Fruit fly (Drosophila melanogaster) whole organism, embryonic: ENCODE measurements around the gene CG4586.
A peak's percentile ranks its signal among the peaks of the same experiment; 100 is the strongest.

Experiments used
- ATbp ChIP-seq: fragments of 200-800 bp; sonication (Bioruptor generic); optimal IDR thresholded peaks from 2 replicates; lab custom pipeline; 2017; ENCODE audit warnings: missing biosample characterization, mild to moderate bottlenecking, missing genetic modification characterization, missing genetic modification reagents
- Blimp-1 ChIP-seq: fragments of 200-800 bp; sonication (Bioruptor generic); optimal IDR thresholded peaks from 3 replicates; lab custom pipeline; 2018; ENCODE audit warnings: missing biosample characterization, missing genetic modification characterization, mild to moderate bottlenecking, moderate library complexity, missing genetic modification reagents
- CG1024 ChIP-seq: fragments of 200-800 bp; sonication (Bioruptor generic); IDR thresholded peaks from 2 replicates; pipeline ENCODE4 v1.3.6; 2022; ENCODE audit warnings: missing biosample characterization, missing genetic modification characterization
- CG10267 ChIP-seq: fragments of 200-800 bp; sonication (Bioruptor generic); optimal IDR thresholded peaks from 2 replicates; lab custom pipeline; 2018; ENCODE audit warnings: missing biosample characterization, mild to moderate bottlenecking, missing genetic modification characterization, moderate library complexity
- CG10979 ChIP-seq: fragments of 200-800 bp; sonication (Bioruptor generic); optimal IDR thresholded peaks from 2 replicates; lab custom pipeline; 2018; ENCODE audit warnings: missing biosample characterization, mild to moderate bottlenecking, missing genetic modification characterization, moderate library complexity
- CG12104 ChIP-seq: fragments of 200-800 bp; sonication (Bioruptor generic); optimal IDR thresholded peaks from 3 replicates; lab custom pipeline; 2016; ENCODE audit warnings: missing biosample characterization, missing genetic modification characterization
- CG1233 ChIP-seq: fragments of 200-800 bp; sonication (Bioruptor generic); optimal IDR thresholded peaks from 4 replicates; lab custom pipeline; 2018; ENCODE audit warnings: missing biosample characterization, mild to moderate bottlenecking, missing genetic modification characterization
- CG13775 ChIP-seq: fragments of 200-800 bp; sonication (Bioruptor generic); optimal IDR thresholded peaks from 3 replicates; lab custom pipeline; 2017; ENCODE audit warnings: missing biosample characterization, mild to moderate bottlenecking, missing genetic modification characterization
- CG14014 ChIP-seq: fragments of 200-800 bp; sonication (Bioruptor generic); IDR thresholded peaks from 2 replicates; pipeline ENCODE4 v1.3.6; 2022; ENCODE audit warnings: missing biosample characterization, missing genetic modification characterization
- CG15269 ChIP-seq: fragments of 200-800 bp; sonication (Bioruptor generic); optimal IDR thresholded peaks from 2 replicates; lab custom pipeline; 2018; ENCODE audit warnings: missing biosample characterization, mild to moderate bottlenecking, missing genetic modification characterization, moderate library complexity
- CG18262 ChIP-seq: fragments of 200-800 bp; optimal IDR thresholded peaks from 3 replicates; lab custom pipeline; 2019; ENCODE audit warnings: missing biosample characterization, mild to moderate bottlenecking, missing genetic modification characterization, moderate library complexity
- CG1832 ChIP-seq: fragments of 200-800 bp; sonication (Bioruptor generic); optimal IDR thresholded peaks from 2 replicates; lab custom pipeline; 2017; ENCODE audit warnings: missing biosample characterization, mild to moderate bottlenecking, missing genetic modification characterization, inconsistent platforms
- CG2120 ChIP-seq: fragments of 200-800 bp; sonication (Bioruptor generic); optimal IDR thresholded peaks from 3 replicates; lab custom pipeline; 2016; ENCODE audit warnings: missing biosample characterization, missing genetic modification characterization
- CG33557 ChIP-seq: fragments of 200-800 bp; sonication (Bioruptor generic); optimal IDR thresholded peaks from 2 replicates; lab custom pipeline; 2019; ENCODE audit warnings: missing biosample characterization, mild to moderate bottlenecking, missing genetic modification characterization, moderate library complexity
- CG4424 ChIP-seq: fragments of 200-800 bp; sonication (Bioruptor generic); optimal IDR thresholded peaks from 3 replicates; lab custom pipeline; 2016; ENCODE audit warnings: missing biosample characterization, missing genetic modification characterization
- CG7556 ChIP-seq: fragments of 200-800 bp; sonication (Bioruptor generic); optimal IDR thresholded peaks from 2 replicates; lab custom pipeline; 2017; ENCODE audit warnings: missing biosample characterization, mild to moderate bottlenecking, missing genetic modification characterization
- CG7786 ChIP-seq: fragments of 200-800 bp; sonication (Bioruptor generic); optimal IDR thresholded peaks from 2 replicates; lab custom pipeline; 2016; ENCODE audit warnings: missing biosample characterization, missing genetic modification characterization
- CG7839 ChIP-seq: fragments of 200-800 bp; sonication (Bioruptor generic); optimal IDR thresholded peaks from 3 replicates; lab custom pipeline; 2018; ENCODE audit warnings: missing biosample characterization, mild to moderate bottlenecking, missing genetic modification characterization, moderate library complexity
- CG9727 ChIP-seq: fragments of 200-800 bp; sonication (Bioruptor generic); optimal IDR thresholded peaks from 3 replicates; lab custom pipeline; 2017; ENCODE audit warnings: missing biosample characterization, mild to moderate bottlenecking, missing genetic modification characterization
- CG9817 ChIP-seq: fragments of 200-800 bp; sonication (Bioruptor generic); optimal IDR thresholded peaks from 2 replicates; lab custom pipeline; 2018; ENCODE audit warnings: missing biosample characterization, mild to moderate bottlenecking, missing genetic modification characterization, moderate library complexity
- Chrac-16 ChIP-seq: fragments of 200-800 bp; sonication (Bioruptor generic); optimal IDR thresholded peaks from 3 replicates; lab custom pipeline; 2016; ENCODE audit warnings: missing biosample characterization, missing genetic modification characterization
- D ChIP-seq, 2 experiments: fragments of 200-800 bp in 1 of 2; fragments of >200 bp in 1 of 2; sonication (Bioruptor generic) in 1 of 2; optimal IDR thresholded peaks; 2 replicates in 1 of 2; 3 replicates in 1 of 2; lab custom pipeline; 2017; ENCODE audit warnings: mild to moderate bottlenecking in 1 of 2, missing biosample characterization in 1 of 2, missing genetic modification characterization in 1 of 2, missing genetic modification reagents in 1 of 2
- D19A ChIP-seq: fragments of 200-800 bp; optimal IDR thresholded peaks from 3 replicates; lab custom pipeline; 2019; ENCODE audit warnings: missing biosample characterization, mild to moderate bottlenecking, missing genetic modification characterization, moderate library complexity
- H2.0 ChIP-seq: fragments of 200-800 bp; sonication (Bioruptor generic); IDR thresholded peaks from 2 replicates; pipeline ENCODE4 v1.3.6; 2022; ENCODE audit warnings: missing biosample characterization, missing genetic modification characterization
- HHEX ChIP-seq: fragments of 200-800 bp; sonication (Bioruptor generic); optimal IDR thresholded peaks from 3 replicates; lab custom pipeline; 2017; ENCODE audit warnings: missing biosample characterization, mild to moderate bottlenecking, missing genetic modification characterization, missing genetic modification reagents
- Hmr ChIP-seq: fragments of 200-800 bp; sonication (Bioruptor generic); optimal IDR thresholded peaks from 3 replicates; lab custom pipeline; 2017; ENCODE audit warnings: mild to moderate bottlenecking, missing biosample characterization, missing genetic modification reagents, missing genetic modification characterization
- MBD-R2 ChIP-seq: fragments of 200-800 bp; sonication (Bioruptor generic); IDR thresholded peaks from 2 replicates; pipeline ENCODE4 v1.3.6; 2022; ENCODE audit warnings: missing biosample characterization, missing genetic modification characterization
- Med ChIP-seq: fragments of 200-800 bp; sonication (Bioruptor generic); peaks from one replicate; lab custom pipeline; 2016; ENCODE audit warnings: missing biosample characterization, missing genetic modification characterization, mild to moderate bottlenecking, inconsistent platforms, moderate library complexity
- NfI ChIP-seq: fragments of 200-800 bp; sonication (Bioruptor generic); optimal IDR thresholded peaks from 3 replicates; lab custom pipeline; 2018; ENCODE audit warnings: missing biosample characterization, mild to moderate bottlenecking, missing genetic modification characterization, moderate library complexity
- Rfx ChIP-seq: fragments of 200-800 bp; sonication (Bioruptor generic); IDR thresholded peaks from 2 replicates; pipeline ENCODE4 v1.3.6; 2022; ENCODE audit warnings: missing biosample characterization, missing genetic modification characterization
- Rx ChIP-seq: fragments of 200-800 bp; sonication (Bioruptor generic); IDR thresholded peaks from 2 replicates; pipeline ENCODE4 v1.3.6; 2022; ENCODE audit warnings: missing biosample characterization, missing genetic modification characterization
- bbx ChIP-seq: fragments of 200-800 bp; sonication (Bioruptor generic); IDR thresholded peaks from 2 replicates; pipeline ENCODE4 v1.3.6; 2022; ENCODE audit warnings: missing biosample characterization, missing genetic modification characterization; ENCODE audit not compliant: partially characterized antibody
- bigmax ChIP-seq: fragments of 200-800 bp; sonication (Bioruptor generic); optimal IDR thresholded peaks from 2 replicates; lab custom pipeline; 2018; ENCODE audit warnings: missing biosample characterization, mild to moderate bottlenecking, missing genetic modification characterization
- chif ChIP-seq, 2 experiments: fragments of 200-800 bp; sonication (Bioruptor generic); optimal IDR thresholded peaks; 3 replicates each; lab custom pipeline; 2016; ENCODE audit warnings: missing biosample characterization in 2 of 2, missing genetic modification characterization in 2 of 2
- disco-r ChIP-seq: fragments of 200-800 bp; sonication (Bioruptor generic); optimal IDR thresholded peaks from 2 replicates; lab custom pipeline; 2016; ENCODE audit warnings: missing biosample characterization, missing genetic modification characterization
- dmrt99B ChIP-seq: fragments of 200-800 bp; sonication (Bioruptor generic); optimal IDR thresholded peaks from 2 replicates; lab custom pipeline; 2018; ENCODE audit warnings: missing biosample characterization, mild to moderate bottlenecking, missing genetic modification characterization, moderate library complexity
- fd96Cb ChIP-seq: fragments of 200-800 bp; sonication (Bioruptor generic); optimal IDR thresholded peaks from 2 replicates; lab custom pipeline; 2018; ENCODE audit warnings: missing biosample characterization, mild to moderate bottlenecking, missing genetic modification characterization, moderate library complexity
- gcm2 ChIP-seq: fragments of 200-800 bp; sonication (Bioruptor generic); optimal IDR thresholded peaks from 2 replicates; lab custom pipeline; 2016; ENCODE audit warnings: missing biosample characterization, missing genetic modification characterization
- gsb-n ChIP-seq: fragments of 200-800 bp; sonication (Bioruptor generic); optimal IDR thresholded peaks from 3 replicates; lab custom pipeline; 2018; ENCODE audit warnings: missing biosample characterization, mild to moderate bottlenecking, missing genetic modification characterization
- ind ChIP-seq: fragments of 200-800 bp; sonication (Bioruptor generic); optimal IDR thresholded peaks from 3 replicates; lab custom pipeline; 2016; ENCODE audit warnings: missing biosample characterization, missing genetic modification characterization
- oc ChIP-seq: fragments of 200-800 bp; sonication (Bioruptor generic); optimal IDR thresholded peaks from 2 replicates; lab custom pipeline; 2018; ENCODE audit warnings: missing biosample characterization, mild to moderate bottlenecking, missing genetic modification characterization, moderate library complexity
- odd ChIP-seq: fragments of 200-800 bp; sonication (Bioruptor generic); optimal IDR thresholded peaks from 2 replicates; lab custom pipeline; 2017; ENCODE audit warnings: missing biosample characterization, mild to moderate bottlenecking, missing genetic modification characterization
- ranshi ChIP-seq: fragments of 200-800 bp; sonication (Bioruptor generic); IDR thresholded peaks from 2 replicates; pipeline ENCODE4 v1.3.6; 2022; ENCODE audit warnings: missing biosample characterization, missing genetic modification characterization
- salm ChIP-seq: fragments of 200-800 bp; sonication (Bioruptor generic); optimal IDR thresholded peaks from 2 replicates; lab custom pipeline; 2018; ENCODE audit warnings: missing biosample characterization, mild to moderate bottlenecking, missing genetic modification characterization
- slbo ChIP-seq: fragments of 200-800 bp; sonication (Bioruptor generic); IDR thresholded peaks from 2 replicates; pipeline ENCODE4 v1.3.6; 2022; ENCODE audit warnings: missing biosample characterization, missing genetic modification characterization
- tna ChIP-seq: fragments of 200-800 bp; sonication (Bioruptor generic); IDR thresholded peaks from 2 replicates; pipeline ENCODE4 v1.3.6; 2022; ENCODE audit warnings: missing biosample characterization, missing genetic modification characterization; ENCODE audit not compliant: partially characterized antibody
- trem ChIP-seq: fragments of 200-800 bp; optimal IDR thresholded peaks from 3 replicates; lab custom pipeline; 2019; ENCODE audit warnings: missing biosample characterization, mild to moderate bottlenecking, missing genetic modification characterization, moderate library complexity
- unpg ChIP-seq: fragments of 200-800 bp; sonication (Bioruptor generic); optimal IDR thresholded peaks from 3 replicates; lab custom pipeline; 2018; ENCODE audit warnings: missing biosample characterization, mild to moderate bottlenecking, missing genetic modification characterization, moderate library complexity
- vvl ChIP-seq: fragments of 200-800 bp; sonication (Bioruptor generic); IDR thresholded peaks from 2 replicates; pipeline ENCODE4 v1.3.6; 2022; ENCODE audit warnings: missing biosample characterization, missing genetic modification characterization

CG4586 gene

DNA sequence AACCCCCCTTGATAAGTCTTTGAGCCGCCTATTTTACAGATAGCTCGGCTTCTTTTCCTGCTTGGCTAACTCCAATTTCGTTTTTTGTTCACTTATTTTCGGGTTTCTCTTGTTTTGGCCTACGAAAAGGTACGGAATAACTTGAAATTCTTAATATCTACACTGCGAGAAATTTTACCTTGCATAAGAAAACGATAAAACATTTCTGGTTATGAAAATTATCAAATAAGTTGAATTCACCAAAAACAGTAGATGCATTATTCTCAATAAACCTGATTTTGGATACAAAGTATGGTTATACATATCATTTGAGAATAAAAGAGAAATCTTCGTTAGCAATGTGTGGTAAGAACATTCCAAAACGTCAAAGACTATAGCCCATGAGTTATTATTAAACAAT is 12.3 kb downstream of the CG4586 start (continued):
- TF ChIP-seq CG7556 (GFP tag; lab: Kevin White, UChicago) (peak; percentile 5), CG1832 (GFP tag; lab: Kevin White, UChicago) (no peak), ATbp (peak; percentile 25), gsb-n (tag; lab: Kevin White, UChicago) (peak; percentile 30), HHEX (GFP tag; lab: Kevin White, UChicago) (no peak), disco-r (GFP tag; lab: Kevin White, UChicago) (no peak), vvl (GFP tag; lab: Robert Waterston, UW) (peak; percentile 34; the same call in 1 of the 2 replicates), salm (no peak), CG2120 (GFP tag; lab: Kevin White, UChicago) (peak; percentile 45), trem (peak; percentile 46), Chrac-16 (GFP tag; lab: Kevin White, UChicago) (no peak), NfI (GFP tag; lab: Kevin White, UChicago) (no peak), CG4424 (GFP tag; lab: Kevin White, UChicago) (peak; percentile 22), Hmr (peak; percentile 4), fd96Cb (tag; lab: Kevin White, UChicago) (peak; percentile 42), chif (GFP tag; optimal IDR thresholded peaks at IDR 0.05; lab: Kevin White, UChicago) (peak in 1 of 2 experiments; percentile 20), CG10267 (tag; lab: Kevin White, UChicago) (peak; percentile 51), gcm2 (no peak), ind (GFP tag; lab: Kevin White, UChicago) (peak; percentile 15), Rfx (GFP tag; lab: Robert Waterston, UW) (0 out of 2 replicates have a peak, but pooled peaks have one; percentile 11), dmrt99B (tag; lab: Kevin White, UChicago) (peak; percentile 60), H2.0 (GFP tag; lab: Robert Waterston, UW) (peak; percentile 25; the same call in 1 of the 2 replicates), ranshi (0 out of 2 replicates have a peak, but pooled peaks have one; percentile 16), D (optimal IDR thresholded peaks at IDR 0.05; lab: Kevin White, UChicago) (no peak), D (GFP tag; optimal IDR thresholded peaks at IDR 0.05; lab: Kevin White, UChicago) (peak; percentile 35), Blimp-1 (GFP tag; lab: Kevin White, UChicago) (peak; percentile 56), CG15269 (tag; lab: Kevin White, UChicago) (peak; percentile 31), CG7786 (no peak), CG14014 (GFP tag; lab: Robert Waterston, UW) (no peak), CG9727 (peak; percentile 25), bbx (GFP tag; lab: Robert Waterston, UW) (no peak), slbo (GFP tag; lab: Robert Waterston, UW) (peak; percentile 39), Rx (no peak), CG1024 (GFP tag; lab: Robert Waterston, UW) (0 out of 2 replicates have a peak, but pooled peaks have one; percentile 6), odd (GFP tag; lab: Kevin White, UChicago) (no peak), CG33557 (GFP tag; lab: Kevin White, UChicago) (peak; percentile 17), CG7839 (tag; lab: Kevin White, UChicago) (peak; percentile 53), CG10979 (tag; lab: Kevin White, UChicago) (peak; percentile 59), CG18262 (tag; lab: Kevin White, UChicago) (peak; percentile 66), tna (GFP tag; lab: Robert Waterston, UW) (no peak), bigmax (no peak), Med (GFP tag; lab: Kevin White, UChicago) (peak; percentile 81), CG13775 (GFP tag; lab: Kevin White, UChicago) (peak; percentile 24), MBD-R2 (GFP tag; lab: Robert Waterston, UW) (no peak), oc (peak; percentile 3), CG12104 (GFP tag; lab: Kevin White, UChicago) (no peak), unpg (GFP tag; lab: Kevin White, UChicago) (peak; percentile 68), CG1233 (GFP tag; lab: Kevin White, UChicago) (no peak), CG9817 (tag; lab: Kevin White, UChicago) (peak; percentile 2), D19A (tag; lab: Kevin White, UChicago) (peak; percentile 32)
